Worm (Caenorhabditis elegans) whole organism, L3 larva: ENCODE data around the gene F22B8.7.
A peak's percentile ranks its signal among the peaks of the same experiment; 100 is the strongest.

Experiments used
- R02D3.7 ChIP-seq: fragments of 150-350 bp; optimal IDR thresholded peaks from 2 replicates; lab custom pipeline; 2014; ENCODE audit warnings: missing biosample characterization, missing genetic modification characterization
- ama-1 ChIP-seq: fragments of 150-350 bp; optimal IDR thresholded peaks from 2 replicates; lab custom pipeline; 2018
- ceh-16 ChIP-seq: sonication (generic microtip); optimal IDR thresholded peaks from 2 replicates; lab custom pipeline; 2017; ENCODE audit warnings: missing biosample characterization, missing genetic modification characterization
- ceh-28 ChIP-seq: fragments of 150-350 bp; optimal IDR thresholded peaks from 2 replicates; lab custom pipeline; 2014; ENCODE audit warnings: missing biosample characterization, missing genetic modification reagents, missing genetic modification characterization
- ceh-82 ChIP-seq: fragments of 150-350 bp; optimal IDR thresholded peaks from 2 replicates; lab custom pipeline; 2014; ENCODE audit warnings: missing biosample characterization, missing genetic modification characterization
- ceh-9 ChIP-seq: sonication (generic microtip); optimal IDR thresholded peaks from 2 replicates; lab custom pipeline; 2018; ENCODE audit warnings: missing biosample characterization, missing genetic modification characterization
- daf-12 ChIP-seq: fragments of 150-350 bp; optimal IDR thresholded peaks from 2 replicates; lab custom pipeline; 2014; ENCODE audit warnings: missing biosample characterization, missing genetic modification reagents, missing genetic modification characterization
- egl-27 ChIP-seq: sonication (generic microtip); optimal IDR thresholded peaks from 4 replicates; lab custom pipeline; 2017; ENCODE audit warnings: missing biosample characterization, missing genetic modification reagents, missing genetic modification characterization
- egl-5 ChIP-seq: fragments of 150-350 bp; optimal IDR thresholded peaks from 2 replicates; lab custom pipeline; 2017; ENCODE audit warnings: missing biosample characterization, missing genetic modification reagents, missing genetic modification characterization, inconsistent platforms
- elt-1 ChIP-seq: fragments of 150-350 bp; optimal IDR thresholded peaks from 2 replicates; lab custom pipeline; 2014; ENCODE audit warnings: missing biosample characterization, missing genetic modification characterization
- elt-2 ChIP-seq: sonication (generic microtip); optimal IDR thresholded peaks from 2 replicates; lab custom pipeline; 2016; ENCODE audit warnings: missing genetic modification reagents, mild to moderate bottlenecking, missing genetic modification characterization, missing compliant biosample characterization
- elt-3 ChIP-seq, 3 experiments: fragments of 150-350 bp in 1 of 3; sonication (generic microtip) in 2 of 3; optimal IDR thresholded peaks; 2 replicates in 2 of 3; 4 replicates in 1 of 3; lab custom pipeline; 2014 to 2017; ENCODE audit warnings: missing biosample characterization in 3 of 3, missing genetic modification characterization in 3 of 3
- fkh-2 ChIP-seq: fragments of 150-350 bp; optimal IDR thresholded peaks from 2 replicates; lab custom pipeline; 2014; ENCODE audit warnings: missing biosample characterization, missing genetic modification reagents, missing genetic modification characterization
- fos-1 ChIP-seq: fragments of 150-350 bp; optimal IDR thresholded peaks from 2 replicates; lab custom pipeline; 2014; ENCODE audit warnings: missing biosample characterization, missing genetic modification characterization
- hmg-11 ChIP-seq: sonication (generic microtip); optimal IDR thresholded peaks from 2 replicates; lab custom pipeline; 2016; ENCODE audit warnings: missing genetic modification characterization, missing compliant biosample characterization
- lin-15B ChIP-seq: fragments of 150-350 bp; optimal IDR thresholded peaks from 2 replicates; lab custom pipeline; 2014; ENCODE audit warnings: missing biosample characterization, missing genetic modification characterization
- mdl-1 ChIP-seq: fragments of 150-350 bp; optimal IDR thresholded peaks from 2 replicates; lab custom pipeline; 2014; ENCODE audit warnings: missing biosample characterization, missing genetic modification characterization
- mml-1 ChIP-seq: fragments of 150-350 bp; sonication (generic microtip); optimal IDR thresholded peaks from 3 replicates; lab custom pipeline; 2014; ENCODE audit warnings: missing biosample characterization, missing genetic modification characterization
- nhr-12 ChIP-seq: fragments of 150-350 bp; optimal IDR thresholded peaks from 2 replicates; lab custom pipeline; 2014; ENCODE audit warnings: missing biosample characterization, missing genetic modification characterization
- nhr-25 ChIP-seq: sonication (generic microtip); optimal IDR thresholded peaks from 2 replicates; lab custom pipeline; 2017; ENCODE audit warnings: missing biosample characterization, missing genetic modification characterization
- nhr-43 ChIP-seq: sonication (generic microtip); optimal IDR thresholded peaks from 2 replicates; lab custom pipeline; 2016; ENCODE audit warnings: mild to moderate bottlenecking, missing genetic modification characterization, missing compliant biosample characterization; ENCODE audit not compliant: poor library complexity, severe bottlenecking
- nhr-76 ChIP-seq: fragments of 150-350 bp; sonication (generic microtip); optimal IDR thresholded peaks from 5 replicates; lab custom pipeline; 2014; ENCODE audit warnings: missing biosample characterization, missing genetic modification characterization
- pha-4 ChIP-seq: fragments of 150-350 bp; optimal IDR thresholded peaks from 2 replicates; lab custom pipeline; 2014; ENCODE audit warnings: missing biosample characterization, missing genetic modification reagents, missing genetic modification characterization
- pqm-1 ChIP-seq: fragments of 150-350 bp; optimal IDR thresholded peaks from 2 replicates; lab custom pipeline; 2017; ENCODE audit warnings: missing biosample characterization, missing genetic modification characterization, inconsistent platforms
- skn-1 ChIP-seq: fragments of 150-350 bp; optimal IDR thresholded peaks from 2 replicates; lab custom pipeline; 2014; ENCODE audit warnings: missing biosample characterization, missing genetic modification characterization
- snpc-4 ChIP-seq: fragments of 150-350 bp; optimal IDR thresholded peaks from 2 replicates; lab custom pipeline; 2014; ENCODE audit warnings: missing biosample characterization, missing genetic modification characterization
- tbx-2 ChIP-seq: sonication (generic microtip); optimal IDR thresholded peaks from 2 replicates; lab custom pipeline; 2016; ENCODE audit warnings: mild to moderate bottlenecking, missing genetic modification characterization, missing compliant biosample characterization
- unc-39 ChIP-seq: sonication (generic microtip); optimal IDR thresholded peaks from 4 replicates; lab custom pipeline; 2017; ENCODE audit warnings: missing biosample characterization, missing genetic modification characterization
- unc-62 ChIP-seq: fragments of 150-350 bp; sonication (generic microtip); optimal IDR thresholded peaks from 4 replicates; lab custom pipeline; 2014; ENCODE audit warnings: missing biosample characterization, missing genetic modification reagents, missing genetic modification characterization
- ztf-11 ChIP-seq: fragments of 150-350 bp; optimal IDR thresholded peaks from 2 replicates; lab custom pipeline; 2014; ENCODE audit warnings: missing biosample characterization, missing genetic modification characterization
- ztf-4 ChIP-seq: fragments of 150-350 bp; optimal IDR thresholded peaks from 2 replicates; lab custom pipeline; 2014; ENCODE audit warnings: missing biosample characterization, missing genetic modification characterization

The F22B8.7 gene

DNA sequence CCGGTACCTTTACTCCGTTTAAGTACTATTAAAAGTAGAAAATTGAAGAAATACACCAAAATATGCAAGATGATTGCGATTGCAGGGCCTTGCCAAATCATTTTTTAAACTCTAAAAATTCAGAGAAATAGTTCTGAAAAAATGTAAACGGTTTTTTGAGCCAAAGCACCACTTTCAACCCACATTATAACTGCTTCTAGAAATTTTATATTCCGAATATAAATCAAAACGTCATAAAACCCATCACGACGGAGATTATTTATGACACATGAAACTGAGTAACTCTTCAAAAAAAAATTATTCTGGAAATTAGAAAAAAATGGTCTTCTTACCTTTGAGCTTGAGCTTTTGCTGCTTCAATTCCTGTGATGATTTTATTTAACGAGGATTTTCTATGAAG lies 19.9 kb downstream of the F22B8.7 start, which contains the start of gene srxa-16:
srxa-16 (minus strand) TSS at position 101 of the 400 bp plus-strand sequence.
- TF ChIP-seq fkh-2 (tag; lab: Kevin White, UChicago) (no peak), snpc-4 (tag; lab: Kevin White, UChicago) (no peak), elt-3 (tag; optimal IDR thresholded peaks at IDR 0.05; lab: Kevin White, UChicago) (no peak), mml-1 (tag; lab: Kevin White, UChicago) (no peak), elt-2 (tag; lab: Kevin White, UChicago) (no peak), ama-1 (lab: Kevin White, UChicago) (no peak), elt-1 (tag; lab: Kevin White, UChicago) (no peak), ceh-82 (tag; lab: Kevin White, UChicago) (no peak), egl-27 (tag; lab: Kevin White, UChicago) (no peak), pqm-1 (tag; lab: Kevin White, UChicago) (no peak), ztf-4 (tag; lab: Kevin White, UChicago) (no peak), R02D3.7 (tag; lab: Kevin White, UChicago) (no peak), ztf-11 (tag; lab: Kevin White, UChicago) (no peak), unc-39 (no peak), fos-1 (tag; lab: Kevin White, UChicago) (no peak), nhr-43 (tag; lab: Kevin White, UChicago) (no peak), lin-15B (tag; lab: Kevin White, UChicago) (no peak), ceh-16 (tag; lab: Kevin White, UChicago) (no peak)
- TF ChIP-seq, all 47 proteins: peak for 0

DNA sequence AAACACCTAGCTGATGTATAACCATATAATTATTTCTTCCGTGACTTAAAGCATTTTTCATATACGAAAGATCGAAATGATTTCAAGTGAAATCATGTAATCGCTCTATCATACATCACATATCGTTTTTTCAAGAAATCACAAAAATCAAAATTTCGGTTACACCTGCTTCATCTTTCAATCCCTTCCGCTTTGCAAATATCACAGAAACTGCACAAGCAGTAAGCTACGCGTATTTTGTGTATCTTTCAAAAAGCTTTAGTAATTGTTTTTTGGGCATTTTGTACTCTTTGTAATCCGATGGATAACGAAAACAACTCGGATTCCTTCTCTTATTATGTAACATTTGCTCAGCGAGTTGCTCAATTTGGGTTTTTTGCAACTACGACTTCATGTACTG lies 21.0 kb downstream of the F22B8.7 start, which contains the start of gene str-25:
str-25 (plus strand) TSS at position 301 of the 400 bp plus-strand sequence.
- TF ChIP-seq R02D3.7 (tag; lab: Kevin White, UChicago) (no peak), mdl-1 (tag; lab: Kevin White, UChicago) (no peak), ceh-9 (tag; lab: Kevin White, UChicago) (no peak), skn-1 (tag; lab: Kevin White, UChicago) (no peak), lin-15B (tag; lab: Kevin White, UChicago) (no peak), fkh-2 (tag; lab: Kevin White, UChicago) (no peak), elt-3 (tag; optimal IDR thresholded peaks at IDR 0.05; lab: Kevin White, UChicago) (no peak)

DNA sequence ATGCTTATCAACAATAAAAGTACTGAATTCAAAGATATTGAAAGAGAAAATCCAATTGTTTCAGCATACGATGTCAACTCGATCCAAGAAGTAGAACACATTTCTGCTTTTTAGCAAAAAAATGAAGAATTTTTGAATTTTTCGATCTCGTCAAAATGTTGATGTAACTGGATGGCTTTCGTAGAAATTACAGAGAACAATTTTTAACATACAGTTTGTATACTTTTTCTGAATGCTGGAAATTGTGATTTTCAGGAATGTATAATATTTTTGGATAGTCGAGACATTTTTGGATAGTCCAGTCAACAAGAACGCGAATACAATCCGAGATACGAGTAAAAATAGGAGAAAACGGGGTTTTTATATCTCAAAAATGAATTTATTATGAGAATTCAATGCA lies 24.2 kb downstream of the F22B8.7 start, which contains the start of gene str-103:
str-103 (minus strand) TSS at position 101 of the 400 bp plus-strand sequence.
- TF ChIP-seq unc-62, result no peak

DNA sequence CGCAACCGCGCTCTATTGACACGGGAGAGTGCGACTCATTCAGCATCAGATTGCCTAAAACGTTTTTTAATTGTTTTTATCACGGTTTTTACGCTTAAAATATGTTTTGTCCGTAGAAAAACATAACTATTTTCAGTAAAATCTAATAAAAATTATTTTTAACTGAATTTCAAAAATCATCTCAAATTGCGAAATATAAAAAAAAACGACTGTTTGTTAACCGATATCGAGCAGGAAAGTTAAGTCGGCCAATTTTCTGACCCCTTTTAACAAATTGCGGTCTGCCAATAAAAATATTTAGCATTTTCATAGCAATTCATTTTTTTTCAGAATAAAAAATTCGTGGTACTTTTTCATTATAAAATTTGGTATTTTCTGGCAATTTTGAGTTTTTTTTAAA lies 26.1 kb downstream of the F22B8.7 start:
- no peak for TF ChIP-seq nhr-25 (tag; lab: Kevin White, UChicago)
- no peak for TF ChIP-seq nhr-12 (tag; lab: Kevin White, UChicago)
- TF ChIP-seq ceh-28 (tag; lab: Kevin White, UChicago), result no peak
- no peak for TF ChIP-seq daf-12 (tag; lab: Kevin White, UChicago)
- TF ChIP-seq fos-1 (tag; lab: Kevin White, UChicago), result no peak
- no peak for TF ChIP-seq unc-39
- no peak for TF ChIP-seq nhr-76
- no peak for TF ChIP-seq pqm-1 (tag; lab: Kevin White, UChicago)
- no peak for TF ChIP-seq egl-5 (tag; lab: Kevin White, UChicago)

DNA sequence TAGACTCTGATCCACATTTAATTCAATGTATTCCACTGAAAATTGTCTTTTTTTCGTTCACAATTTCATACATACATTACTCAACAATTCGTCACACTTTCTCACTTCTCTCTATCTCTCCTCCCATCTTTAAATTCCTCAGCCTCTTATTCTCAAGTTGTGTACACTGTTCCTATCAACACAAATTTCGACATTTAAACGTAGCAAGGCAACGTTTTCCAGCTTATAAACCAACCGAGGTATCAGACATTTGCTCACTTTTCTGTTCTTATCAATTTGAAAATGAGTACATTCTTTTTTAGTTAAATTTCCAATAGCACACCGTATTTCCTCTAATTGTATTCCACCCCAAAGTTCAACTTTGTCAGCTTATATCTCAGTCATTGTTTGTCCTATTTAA lies 26.5 kb downstream of the F22B8.7 start, which contains the start of gene skr-3:
skr-3 (plus strand) TSS at position 163 of the 400 bp plus-strand sequence.
- TF ChIP-seq tbx-2 (tag; lab: Kevin White, UChicago), result no peak
- TF ChIP-seq pha-4, result peak; percentile 57
- TF ChIP-seq unc-39, result no peak
- no peak for TF ChIP-seq mml-1 (tag; lab: Kevin White, UChicago)
- peak; percentile 67 for TF ChIP-seq elt-2 (tag; lab: Kevin White, UChicago)

DNA sequence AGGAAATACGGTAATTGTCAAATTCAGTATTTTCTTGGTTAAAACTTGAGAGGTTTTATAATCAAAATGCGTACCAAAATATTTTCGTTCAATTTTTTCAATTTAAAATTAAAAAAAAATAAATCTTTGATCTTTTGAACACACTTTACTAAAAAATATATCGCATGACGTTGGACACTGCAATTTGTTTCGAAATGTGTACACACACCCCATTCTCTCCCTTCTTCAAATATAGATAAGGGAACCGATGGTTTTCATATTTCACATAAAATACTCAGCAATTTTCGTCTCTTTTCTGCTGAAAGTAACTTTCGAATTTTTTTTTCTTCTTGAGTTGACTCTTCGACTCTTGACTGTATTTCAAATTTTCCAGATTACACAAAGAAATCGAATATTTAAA lies 27.1 kb downstream of the F22B8.7 start:
- peak; percentile 56 for TF ChIP-seq pha-4
- TF ChIP-seq elt-2 (tag; lab: Kevin White, UChicago), result no peak
- TF ChIP-seq ceh-9 (tag; lab: Kevin White, UChicago), result no peak
- peak; percentile 1 for TF ChIP-seq pqm-1 (tag; lab: Kevin White, UChicago)
- no peak for TF ChIP-seq hmg-11 (tag; lab: Kevin White, UChicago)
